Worm (Caenorhabditis elegans) whole organism, late embryonic: ENCODE results near the gene ZK1067.4.
A peak's percentile ranks its signal among the peaks of the same experiment; 100 is the strongest.

ENCODE experiments used
- F13H6.1 ChIP-seq: sonication (generic microtip); optimal IDR thresholded peaks from 2 replicates; lab custom pipeline; 2016; ENCODE audit warnings: missing genetic modification characterization, missing compliant biosample characterization
- K02D7.2 ChIP-seq: sonication (generic microtip); optimal IDR thresholded peaks from 2 replicates; lab custom pipeline; 2017; ENCODE audit warnings: mild to moderate bottlenecking, missing genetic modification characterization, missing compliant biosample characterization
- T23F11.4 ChIP-seq: fragments of 200-800 bp; sonication (Bioruptor generic); optimal IDR thresholded peaks from 2 replicates; lab custom pipeline; 2018; ENCODE audit warnings: mild to moderate bottlenecking, missing genetic modification characterization, missing compliant biosample characterization
- Y22D7AL.16 ChIP-seq: sonication (generic microtip); optimal IDR thresholded peaks from 2 replicates; lab custom pipeline; 2016; ENCODE audit warnings: missing genetic modification characterization, missing compliant biosample characterization
- ama-1 ChIP-seq: fragments of 150-350 bp; optimal IDR thresholded peaks from 2 replicates; lab custom pipeline; 2014
- ceh-14 ChIP-seq: sonication (generic microtip); optimal IDR thresholded peaks from 2 replicates; lab custom pipeline; 2016; ENCODE audit warnings: missing genotype, missing genetic modification characterization, missing compliant biosample characterization
- ceh-22 ChIP-seq: sonication (generic microtip); optimal IDR thresholded peaks from 2 replicates; lab custom pipeline; 2017; ENCODE audit warnings: missing biosample characterization, missing genetic modification characterization
- ceh-24 ChIP-seq: sonication (generic microtip); optimal IDR thresholded peaks from 2 replicates; lab custom pipeline; 2016; ENCODE audit warnings: mild to moderate bottlenecking, missing genetic modification characterization, missing compliant biosample characterization
- ceh-34 ChIP-seq: sonication (generic microtip); optimal IDR thresholded peaks from 2 replicates; lab custom pipeline; 2016; ENCODE audit warnings: mild to moderate bottlenecking, missing genetic modification characterization, missing compliant biosample characterization
- ceh-48 ChIP-seq: sonication (generic microtip); optimal IDR thresholded peaks from 2 replicates; lab custom pipeline; 2016; ENCODE audit warnings: missing genetic modification characterization, inconsistent platforms, missing compliant biosample characterization
- ceh-6 ChIP-seq: fragments of 200-800 bp; sonication (Bioruptor generic); optimal IDR thresholded peaks from 2 replicates; lab custom pipeline; 2018; ENCODE audit warnings: mild to moderate bottlenecking, missing genetic modification characterization, missing compliant biosample characterization
- che-1 ChIP-seq: sonication (generic microtip); optimal IDR thresholded peaks from 2 replicates; lab custom pipeline; 2016; ENCODE audit warnings: mild to moderate bottlenecking, missing genetic modification characterization, missing compliant biosample characterization
- dve-1 ChIP-seq: sonication (generic microtip); optimal IDR thresholded peaks from 2 replicates; lab custom pipeline; 2017; ENCODE audit warnings: antibody characterized with exemption, mild to moderate bottlenecking, missing genetic modification characterization, missing compliant biosample characterization
- ets-4 ChIP-seq: sonication (generic microtip); optimal IDR thresholded peaks from 2 replicates; lab custom pipeline; 2016; ENCODE audit warnings: missing genetic modification characterization, missing compliant biosample characterization
- fax-1 ChIP-seq: sonication (generic microtip); optimal IDR thresholded peaks from 2 replicates; lab custom pipeline; 2016; ENCODE audit warnings: missing genotype, missing genetic modification characterization, missing compliant biosample characterization
- fkh-10 ChIP-seq: fragments of 150-350 bp; optimal IDR thresholded peaks from 2 replicates; lab custom pipeline; 2014; ENCODE audit warnings: missing biosample characterization, missing genetic modification reagents, missing genetic modification characterization
- fkh-6 ChIP-seq: sonication (generic microtip); optimal IDR thresholded peaks from 2 replicates; lab custom pipeline; 2016; ENCODE audit warnings: missing genetic modification characterization, missing compliant biosample characterization
- gmeb-2 ChIP-seq: sonication (generic microtip); optimal IDR thresholded peaks from 2 replicates; lab custom pipeline; 2016; ENCODE audit warnings: missing genetic modification characterization, inconsistent platforms, missing compliant biosample characterization
- hlh-13 ChIP-seq: fragments of 200-800 bp; sonication (Bioruptor generic); optimal IDR thresholded peaks from 2 replicates; lab custom pipeline; 2018; ENCODE audit warnings: mild to moderate bottlenecking, missing genetic modification characterization, missing compliant biosample characterization
- hlh-6 ChIP-seq: sonication (generic microtip); optimal IDR thresholded peaks from 2 replicates; lab custom pipeline; 2016; ENCODE audit warnings: missing genotype, missing genetic modification characterization, missing compliant biosample characterization
- lim-6 ChIP-seq: sonication (generic microtip); optimal IDR thresholded peaks from 2 replicates; lab custom pipeline; 2016; ENCODE audit warnings: missing genetic modification characterization, missing compliant biosample characterization
- lin-11 ChIP-seq: fragments of 200-800 bp; sonication (Bioruptor generic); optimal IDR thresholded peaks from 2 replicates; lab custom pipeline; 2018; ENCODE audit warnings: mild to moderate bottlenecking, missing genetic modification characterization, missing compliant biosample characterization
- madf-2 ChIP-seq: sonication (generic microtip); optimal IDR thresholded peaks from 2 replicates; lab custom pipeline; 2017; ENCODE audit warnings: missing genetic modification characterization, missing compliant biosample characterization
- npax-4 ChIP-seq: sonication (generic microtip); optimal IDR thresholded peaks from 2 replicates; lab custom pipeline; 2016; ENCODE audit warnings: missing genetic modification characterization, missing compliant biosample characterization
- pat-9 ChIP-seq: fragments of 200-800 bp; sonication (Bioruptor generic); optimal IDR thresholded peaks from 2 replicates; lab custom pipeline; 2018; ENCODE audit warnings: mild to moderate bottlenecking, missing genetic modification characterization, moderate library complexity, missing compliant biosample characterization
- pax-1 ChIP-seq: fragments of 150-350 bp; optimal IDR thresholded peaks from 2 replicates; lab custom pipeline; 2014; ENCODE audit warnings: missing biosample characterization, missing genetic modification characterization
- pha-2 ChIP-seq: sonication (generic microtip); optimal IDR thresholded peaks from 2 replicates; lab custom pipeline; 2017; ENCODE audit warnings: mild to moderate bottlenecking, missing genetic modification characterization, missing compliant biosample characterization
- pqm-1 ChIP-seq: sonication (generic microtip); optimal IDR thresholded peaks from 2 replicates; lab custom pipeline; 2016; ENCODE audit warnings: missing genetic modification characterization, missing compliant biosample characterization
- ref-2 ChIP-seq: sonication (generic microtip); optimal IDR thresholded peaks from 2 replicates; lab custom pipeline; 2016; ENCODE audit warnings: missing genetic modification characterization, missing compliant biosample characterization
- rnt-1 ChIP-seq: sonication (generic microtip); optimal IDR thresholded peaks from 2 replicates; lab custom pipeline; 2016; ENCODE audit warnings: missing genetic modification characterization, missing compliant biosample characterization
- sdc-2 ChIP-seq: sonication (generic microtip); optimal IDR thresholded peaks from 2 replicates; lab custom pipeline; 2016; ENCODE audit warnings: missing genotype, missing genetic modification characterization, missing compliant biosample characterization
- sox-2 ChIP-seq: fragments of 200-800 bp; sonication (Bioruptor generic); IDR thresholded peaks from 2 replicates; pipeline ENCODE4 v1.3.6; 2022; ENCODE audit warnings: missing genetic modification reagents, missing genetic modification characterization, missing compliant biosample characterization
- sox-4 ChIP-seq: sonication (generic microtip); optimal IDR thresholded peaks from 2 replicates; lab custom pipeline; 2017; ENCODE audit warnings: mild to moderate bottlenecking, missing genetic modification characterization, inconsistent platforms, missing compliant biosample characterization
- syd-9 ChIP-seq: sonication (generic microtip); optimal IDR thresholded peaks from 2 replicates; lab custom pipeline; 2016; ENCODE audit warnings: mild to moderate bottlenecking, missing genetic modification characterization, moderate library complexity, missing compliant biosample characterization
- ttx-3 ChIP-seq: sonication (generic microtip); optimal IDR thresholded peaks from 2 replicates; lab custom pipeline; 2016; ENCODE audit warnings: missing genetic modification reagents, missing genetic modification characterization, missing compliant biosample characterization
- unc-42 ChIP-seq: sonication (generic microtip); optimal IDR thresholded peaks from 2 replicates; lab custom pipeline; 2016; ENCODE audit warnings: missing genotype, missing genetic modification characterization, missing compliant biosample characterization

The ZK1067.4 gene

ce11 chrII:9210076-9210475, at the start of gene ZK1067.4:
Gene ZK1067.4, plus strand, starts transcription at chrII:9210376.
- TF ChIP-seq pha-2 (tag; lab: Kevin White, UChicago) (no peak), dve-1 (tag; lab: Kevin White, UChicago) (no peak), fax-1 (no peak), pqm-1 (tag; lab: Kevin White, UChicago) (no peak), ceh-14 (no peak), sdc-2 (tag; lab: Kevin White, UChicago) (no peak), madf-2 (tag; lab: Kevin White, UChicago) (no peak), lim-6 (tag; lab: Kevin White, UChicago) (no peak), pax-1 (tag; lab: Kevin White, UChicago) (no peak), T23F11.4 (no peak), rnt-1 (no peak), pat-9 (tag; lab: Kevin White, UChicago) (no peak), che-1 (tag; lab: Kevin White, UChicago) (no peak), gmeb-2 (tag; lab: Kevin White, UChicago) (no peak), npax-4 (tag; lab: Kevin White, UChicago) (no peak), hlh-6 (tag; lab: Kevin White, UChicago) (no peak)

- no peak for TF ChIP-seq ceh-24 (tag; lab: Kevin White, UChicago)
- TF ChIP-seq ama-1 (lab: Kevin White, UChicago): no peak
- no peak for TF ChIP-seq ceh-14
- no peak for TF ChIP-seq lin-11 (tag; lab: Kevin White, UChicago)
- no peak for TF ChIP-seq ttx-3
- TF ChIP-seq sox-2 (GFP tag; lab: Robert Waterston, UW): no peak
- TF ChIP-seq sdc-2 (tag; lab: Kevin White, UChicago): no peak
- TF ChIP-seq ceh-34 (tag; lab: Kevin White, UChicago): no peak
- no peak for TF ChIP-seq pax-1 (tag; lab: Kevin White, UChicago)
- TF ChIP-seq fkh-10 (GFP tag; lab: Kevin White, UChicago): no peak
- no peak for TF ChIP-seq ceh-6
- no peak for TF ChIP-seq ref-2
- TF ChIP-seq pqm-1 (tag; lab: Kevin White, UChicago): no peak
- TF ChIP-seq ceh-22 (tag; lab: Kevin White, UChicago): no peak
- no peak for TF ChIP-seq syd-9 (tag; lab: Kevin White, UChicago)
- no peak for TF ChIP-seq che-1 (tag; lab: Kevin White, UChicago)
- TF ChIP-seq ceh-48: no peak
- TF ChIP-seq T23F11.4: no peak
These were observed 49.2 kb upstream of the ZK1067.4 start, which contains the start of gene rhy-1 for ce11 chrII:9161023-9161422. Gene rhy-1, plus strand, starts transcription at chrII:9161379.

ce11 chrII:9163348-9163747, 46.8 kb upstream of the ZK1067.4 start:
- no peak for TF ChIP-seq dve-1 (tag; lab: Kevin White, UChicago)
- TF ChIP-seq ets-4 (tag; lab: Kevin White, UChicago): no peak
- no peak for TF ChIP-seq K02D7.2
- TF ChIP-seq sox-4: no peak
- TF ChIP-seq Y22D7AL.16 (tag; lab: Kevin White, UChicago): no peak
- TF ChIP-seq lin-11 (tag; lab: Kevin White, UChicago): no peak
- peak; percentile 52 for TF ChIP-seq ama-1 (lab: Kevin White, UChicago)

- no peak for TF ChIP-seq hlh-13 (GFP tag; lab: Kevin White, UChicago)
- peak; percentile 28 for TF ChIP-seq unc-42 (tag; lab: Kevin White, UChicago)
These were observed 44.3 kb upstream of the ZK1067.4 start, which contains the start of gene W07A12.8 for ce11 chrII:9165762-9166460. Gene W07A12.8, minus strand, starts transcription at chrII:9165812.

- TF ChIP-seq syd-9 (tag; lab: Kevin White, UChicago): no peak
- TF ChIP-seq ceh-22 (tag; lab: Kevin White, UChicago): no peak
- no peak for TF ChIP-seq F13H6.1 (tag; lab: Kevin White, UChicago)
- TF ChIP-seq fkh-6 (tag; lab: Kevin White, UChicago): no peak
These were observed 42.4 kb upstream of the ZK1067.4 start, which contains the start of gene T23G7.3 for ce11 chrII:9167730-9168129. Gene T23G7.3, minus strand, starts transcription at chrII:9167830.
